Worm (Caenorhabditis elegans): ENCODE measurements around the gene Y110A2AL.10.

DNA sequence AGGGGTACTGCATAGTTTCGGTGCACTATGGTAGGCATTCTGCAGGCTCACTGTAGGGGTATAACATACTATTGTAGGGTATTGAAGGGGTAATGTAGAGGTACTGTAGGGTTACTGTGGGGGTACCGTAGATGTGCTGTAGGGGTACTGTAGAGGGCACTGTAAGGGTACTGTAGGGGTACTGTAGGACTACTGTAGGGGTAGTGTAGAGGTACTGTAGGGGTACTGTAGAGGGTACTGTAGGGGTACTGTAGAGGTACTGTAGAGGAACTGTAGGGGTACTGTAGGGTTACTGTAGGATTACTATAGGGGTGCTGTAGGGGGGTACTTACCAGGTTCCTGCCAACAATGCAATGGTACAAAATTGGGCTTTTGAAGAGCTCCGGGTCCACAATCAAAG, 41.6 kb downstream of the Y110A2AL.10 start:
- TF ChIP-seq dao-5 (tag; optimal IDR thresholded peaks at IDR 0.05) (no peak), him-1 (tag; optimal IDR thresholded peaks at IDR 0.05) (no peak), W03F9.2 (tag; optimal IDR thresholded peaks at IDR 0.05) (no peak)

Data from whole organism, L4/young adult.